Fruit fly (Drosophila melanogaster) whole organism, prepupa: ENCODE measurements around the gene CG32305.

ENCODE experiments used
- Blimp-1 ChIP-seq: fragments of 200-800 bp; sonication (Bioruptor generic); optimal IDR thresholded peaks from 3 replicates; lab custom pipeline; 2017; ENCODE audit warnings: missing biosample characterization, missing genetic modification characterization, mild to moderate bottlenecking, moderate library complexity, missing genetic modification reagents
- CG10631 ChIP-seq: fragments of 200-800 bp; sonication (Bioruptor generic); optimal IDR thresholded peaks from 2 replicates; lab custom pipeline; 2016; ENCODE audit warnings: missing biosample characterization, missing genetic modification characterization
- CG10669 ChIP-seq: fragments of 200-800 bp; sonication (Bioruptor generic); optimal IDR thresholded peaks from 3 replicates; lab custom pipeline; 2018; ENCODE audit warnings: missing biosample characterization, mild to moderate bottlenecking, missing genetic modification characterization, moderate library complexity
- CG11294 ChIP-seq: fragments of 200-800 bp; sonication (Bioruptor generic); IDR thresholded peaks from 2 replicates; pipeline ENCODE4 v1.3.6; 2022; ENCODE audit warnings: missing biosample characterization, missing genetic modification characterization
- CG11762 ChIP-seq: fragments of 200-800 bp; sonication (Bioruptor generic); optimal IDR thresholded peaks from 3 replicates; lab custom pipeline; 2016; ENCODE audit warnings: missing biosample characterization, missing genetic modification characterization; ENCODE audit not compliant: insufficient read depth
- CG11902 ChIP-seq: fragments of 200-800 bp; sonication (Bioruptor generic); optimal IDR thresholded peaks from 3 replicates; lab custom pipeline; 2016; ENCODE audit warnings: missing biosample characterization, missing genetic modification characterization
- CG1621 ChIP-seq: fragments of 200-800 bp; sonication (Bioruptor generic); optimal IDR thresholded peaks from 3 replicates; lab custom pipeline; 2018; ENCODE audit warnings: missing biosample characterization, mild to moderate bottlenecking, missing genetic modification characterization
- CG16779 ChIP-seq: fragments of 200-800 bp; sonication (Bioruptor generic); optimal IDR thresholded peaks from 3 replicates; lab custom pipeline; 2017; ENCODE audit warnings: missing biosample characterization, mild to moderate bottlenecking, missing genetic modification characterization
- CG3032 ChIP-seq: fragments of 200-800 bp; optimal IDR thresholded peaks from 2 replicates; lab custom pipeline; 2019; ENCODE audit warnings: missing biosample characterization, mild to moderate bottlenecking, missing genetic modification characterization, moderate library complexity
- CG32006 ChIP-seq: fragments of 200-800 bp; sonication (Bioruptor generic); optimal IDR thresholded peaks from 3 replicates; lab custom pipeline; 2017; ENCODE audit warnings: missing biosample characterization, mild to moderate bottlenecking, missing genetic modification characterization
- CG34406 ChIP-seq: fragments of 200-800 bp; sonication (Bioruptor generic); optimal IDR thresholded peaks from 3 replicates; lab custom pipeline; 2016; ENCODE audit warnings: missing biosample characterization, missing genetic modification characterization
- CG3919 ChIP-seq: fragments of 200-800 bp; sonication (Bioruptor generic); optimal IDR thresholded peaks from 3 replicates; lab custom pipeline; 2016; ENCODE audit warnings: missing biosample characterization, missing genetic modification characterization
- CG4318 ChIP-seq: fragments of 200-800 bp; sonication (Bioruptor generic); optimal IDR thresholded peaks from 3 replicates; lab custom pipeline; 2017; ENCODE audit warnings: missing biosample characterization, mild to moderate bottlenecking, missing genetic modification characterization
- CG6163 ChIP-seq: fragments of 200-800 bp; sonication (Bioruptor generic); IDR thresholded peaks from 3 replicates; pipeline ENCODE4 v1.3.6; 2022; ENCODE audit warnings: missing biosample characterization, missing genetic modification characterization
- CG6276 ChIP-seq: fragments of 200-800 bp; sonication (Bioruptor generic); optimal IDR thresholded peaks from 2 replicates; lab custom pipeline; 2017; ENCODE audit warnings: missing biosample characterization, mild to moderate bottlenecking, missing genetic modification characterization
- CG6808 ChIP-seq: fragments of 200-800 bp; sonication (Bioruptor generic); optimal IDR thresholded peaks from 3 replicates; lab custom pipeline; 2017; ENCODE audit warnings: missing biosample characterization, missing genetic modification characterization, mild to moderate bottlenecking, moderate library complexity, missing genetic modification reagents
- CG6854 ChIP-seq: fragments of 200-800 bp; sonication (Bioruptor generic); optimal IDR thresholded peaks from 2 replicates; lab custom pipeline; 2017; ENCODE audit warnings: missing biosample characterization, mild to moderate bottlenecking, missing genetic modification characterization
- CG8119 ChIP-seq: fragments of 200-800 bp; sonication (Bioruptor generic); IDR thresholded peaks from 3 replicates; pipeline ENCODE4 v1.3.6; 2022; ENCODE audit warnings: missing biosample characterization, missing genetic modification characterization
- CG8319 ChIP-seq: fragments of 200-800 bp; sonication (Bioruptor generic); optimal IDR thresholded peaks from 3 replicates; lab custom pipeline; 2016; ENCODE audit warnings: missing biosample characterization, missing genetic modification characterization
- CG8632 ChIP-seq: fragments of 200-800 bp; sonication (Bioruptor generic); optimal IDR thresholded peaks from 3 replicates; lab custom pipeline; 2016; ENCODE audit warnings: missing biosample characterization, missing genetic modification characterization
- CG9139 ChIP-seq: fragments of 200-800 bp; sonication (Bioruptor generic); optimal IDR thresholded peaks from 3 replicates; lab custom pipeline; 2017; ENCODE audit warnings: missing biosample characterization, mild to moderate bottlenecking, missing genetic modification characterization
- Eip75B ChIP-seq: fragments of 200-800 bp; sonication (Bioruptor generic); optimal IDR thresholded peaks from 3 replicates; lab custom pipeline; 2016; ENCODE audit warnings: missing biosample characterization, missing genetic modification characterization
- Eip78C ChIP-seq: fragments of 200-800 bp; sonication (Bioruptor generic); peaks from one replicate; lab custom pipeline; 2016; ENCODE audit warnings: missing biosample characterization, missing genetic modification characterization
- Eip93F ChIP-seq: fragments of 200-800 bp; sonication (Bioruptor generic); optimal IDR thresholded peaks from 2 replicates; lab custom pipeline; 2016; ENCODE audit warnings: missing biosample characterization, mild to moderate bottlenecking, missing genetic modification characterization
- Ets96B ChIP-seq: fragments of 200-800 bp; optimal IDR thresholded peaks from 2 replicates; lab custom pipeline; 2019; ENCODE audit warnings: missing biosample characterization, mild to moderate bottlenecking, missing genetic modification characterization, moderate library complexity
- Gug ChIP-seq: fragments of 200-800 bp; sonication (Bioruptor generic); IDR thresholded peaks from 2 replicates; pipeline ENCODE4 v1.3.6; 2022; ENCODE audit warnings: missing biosample characterization, missing genetic modification characterization
- Lpt ChIP-seq: fragments of 200-800 bp; sonication (Bioruptor generic); optimal IDR thresholded peaks from 3 replicates; lab custom pipeline; 2016; ENCODE audit warnings: missing biosample characterization, missing genetic modification characterization
- Met ChIP-seq: fragments of 200-800 bp; sonication (Bioruptor generic); optimal IDR thresholded peaks from 3 replicates; lab custom pipeline; 2016; ENCODE audit warnings: missing biosample characterization, missing genetic modification characterization
- Smox ChIP-seq: fragments of 200-800 bp; sonication (Bioruptor generic); optimal IDR thresholded peaks from 3 replicates; lab custom pipeline; 2016; ENCODE audit warnings: missing biosample characterization, missing genetic modification characterization
- Sox102F ChIP-seq: fragments of 200-800 bp; sonication (Bioruptor generic); optimal IDR thresholded peaks from 2 replicates; lab custom pipeline; 2016; ENCODE audit warnings: missing biosample characterization, mild to moderate bottlenecking, missing genetic modification characterization
- achi ChIP-seq: fragments of 200-800 bp; sonication (Bioruptor generic); optimal IDR thresholded peaks from 3 replicates; lab custom pipeline; 2016; ENCODE audit warnings: missing biosample characterization, missing genetic modification characterization
- acj6 ChIP-seq: fragments of 200-800 bp; sonication (Bioruptor generic); optimal IDR thresholded peaks from 3 replicates; lab custom pipeline; 2016; ENCODE audit warnings: missing biosample characterization, missing genetic modification characterization
- cyc ChIP-seq: fragments of 200-800 bp; sonication (Bioruptor generic); optimal IDR thresholded peaks from 3 replicates; lab custom pipeline; 2016; ENCODE audit warnings: missing biosample characterization, missing genetic modification characterization
- dac ChIP-seq: fragments of 200-800 bp; sonication (Bioruptor generic); optimal IDR thresholded peaks from 2 replicates; lab custom pipeline; 2017; ENCODE audit warnings: missing biosample characterization, mild to moderate bottlenecking, missing genetic modification characterization
- dsx ChIP-seq: fragments of 200-800 bp; optimal IDR thresholded peaks from 3 replicates; lab custom pipeline; 2019; ENCODE audit warnings: missing biosample characterization, mild to moderate bottlenecking, missing genetic modification characterization, moderate library complexity; ENCODE audit not compliant: poor library complexity, severe bottlenecking
- eg ChIP-seq: fragments of 200-800 bp; sonication (Bioruptor generic); IDR thresholded peaks from 3 replicates; pipeline ENCODE4 v1.3.6; 2022; ENCODE audit warnings: missing biosample characterization, missing genetic modification characterization
- esn ChIP-seq: fragments of 200-800 bp; sonication (Bioruptor generic); optimal IDR thresholded peaks from 2 replicates; lab custom pipeline; 2016; ENCODE audit warnings: missing biosample characterization, mild to moderate bottlenecking, missing genetic modification characterization, moderate library complexity
- fd59A ChIP-seq: fragments of 200-800 bp; sonication (Bioruptor generic); optimal IDR thresholded peaks from 2 replicates; lab custom pipeline; 2017; ENCODE audit warnings: missing biosample characterization, mild to moderate bottlenecking, missing genetic modification characterization, missing genetic modification reagents
- fd85E ChIP-seq: fragments of 200-800 bp; sonication (Bioruptor generic); optimal IDR thresholded peaks from 3 replicates; lab custom pipeline; 2016; ENCODE audit warnings: missing biosample characterization, missing genetic modification characterization
- fkh ChIP-seq: fragments of 200-800 bp; sonication (Bioruptor generic); optimal IDR thresholded peaks from 3 replicates; lab custom pipeline; 2017; ENCODE audit warnings: missing biosample characterization, mild to moderate bottlenecking, missing genetic modification characterization, moderate library complexity
- lz ChIP-seq: fragments of 200-800 bp; sonication (Bioruptor generic); optimal IDR thresholded peaks from 3 replicates; lab custom pipeline; 2016; ENCODE audit warnings: missing biosample characterization, missing genetic modification characterization
- net ChIP-seq: fragments of 200-800 bp; sonication (Bioruptor generic); optimal IDR thresholded peaks from 3 replicates; lab custom pipeline; 2016; ENCODE audit warnings: missing biosample characterization, missing genetic modification characterization
- salr ChIP-seq, 2 experiments: fragments of 200-800 bp; sonication (Bioruptor generic); optimal IDR thresholded peaks; 3 replicates each; lab custom pipeline; 2016 to 2018; ENCODE audit warnings: missing biosample characterization in 2 of 2, missing genetic modification characterization in 2 of 2, mild to moderate bottlenecking in 1 of 2
- spab ChIP-seq: fragments of 200-800 bp; sonication (Bioruptor generic); optimal IDR thresholded peaks from 2 replicates; lab custom pipeline; 2017; ENCODE audit warnings: missing biosample characterization, mild to moderate bottlenecking, missing genetic modification characterization, missing genetic modification reagents
- topi ChIP-seq: fragments of 200-800 bp; sonication (Bioruptor generic); optimal IDR thresholded peaks from 3 replicates; lab custom pipeline; 2016; ENCODE audit warnings: missing biosample characterization, missing genetic modification characterization
- vri ChIP-seq: fragments of 200-800 bp; sonication (Bioruptor generic); optimal IDR thresholded peaks from 3 replicates; lab custom pipeline; 2016; ENCODE audit warnings: missing biosample characterization, mild to moderate bottlenecking, missing genetic modification characterization

The CG32305 gene

DNA sequence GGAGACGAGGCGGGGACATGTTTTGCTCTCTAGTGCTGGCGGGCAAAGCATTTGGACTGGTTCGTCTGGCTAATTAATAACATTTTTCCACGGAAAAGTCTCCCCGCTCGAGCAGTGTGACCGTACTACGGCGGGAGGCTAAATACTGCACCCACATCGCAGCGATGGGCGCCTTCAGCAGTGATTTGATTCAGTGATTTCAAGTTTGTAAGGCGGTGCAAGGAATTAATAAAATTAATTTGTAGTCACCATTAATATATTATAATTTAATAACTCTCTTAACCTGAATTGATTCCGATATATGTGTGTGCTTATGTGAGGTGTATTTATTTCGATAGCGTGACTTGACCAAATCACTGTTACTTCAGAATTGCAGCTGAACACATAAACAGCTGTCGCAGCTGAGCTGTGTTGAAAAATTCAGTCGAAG lies 14.1 kb downstream of the CG32305 start, which contains the start of the genes oxt and CG13807 (continued):
- TF ChIP-seq spab (GFP tag; lab: Kevin White, UChicago) (peak; percentile 59), CG11902 (GFP tag; lab: Kevin White, UChicago) (peak; percentile 77), Ets96B (tag; lab: Kevin White, UChicago) (peak; percentile 78), CG10631 (GFP tag; lab: Kevin White, UChicago) (peak; percentile 88), fd85E (GFP tag; lab: Kevin White, UChicago) (no peak), Smox (GFP tag; lab: Kevin White, UChicago) (peak; percentile 83), CG8319 (GFP tag; lab: Kevin White, UChicago) (peak; percentile 80), CG4318 (GFP tag; lab: Kevin White, UChicago) (peak; percentile 82), CG9139 (peak; percentile 34), fkh (GFP tag; lab: Kevin White, UChicago) (peak; percentile 95), cyc (peak; percentile 84), CG8119 (peak; percentile 83), Lpt (GFP tag; lab: Kevin White, UChicago) (peak; percentile 70), Eip75B (GFP tag; lab: Kevin White, UChicago) (peak; percentile 75), CG16779 (tag; lab: Kevin White, UChicago) (peak; percentile 37), Sox102F (GFP tag; lab: Kevin White, UChicago) (peak; percentile 83), topi (GFP tag; lab: Kevin White, UChicago) (peak; percentile 83), lz (peak; percentile 87), CG6163 (GFP tag; lab: Robert Waterston, UW) (peak; percentile 94), Gug (GFP tag; lab: Robert Waterston, UW) (peak; percentile 86), CG6808 (GFP tag; lab: Kevin White, UChicago) (peak; percentile 74)

DNA sequence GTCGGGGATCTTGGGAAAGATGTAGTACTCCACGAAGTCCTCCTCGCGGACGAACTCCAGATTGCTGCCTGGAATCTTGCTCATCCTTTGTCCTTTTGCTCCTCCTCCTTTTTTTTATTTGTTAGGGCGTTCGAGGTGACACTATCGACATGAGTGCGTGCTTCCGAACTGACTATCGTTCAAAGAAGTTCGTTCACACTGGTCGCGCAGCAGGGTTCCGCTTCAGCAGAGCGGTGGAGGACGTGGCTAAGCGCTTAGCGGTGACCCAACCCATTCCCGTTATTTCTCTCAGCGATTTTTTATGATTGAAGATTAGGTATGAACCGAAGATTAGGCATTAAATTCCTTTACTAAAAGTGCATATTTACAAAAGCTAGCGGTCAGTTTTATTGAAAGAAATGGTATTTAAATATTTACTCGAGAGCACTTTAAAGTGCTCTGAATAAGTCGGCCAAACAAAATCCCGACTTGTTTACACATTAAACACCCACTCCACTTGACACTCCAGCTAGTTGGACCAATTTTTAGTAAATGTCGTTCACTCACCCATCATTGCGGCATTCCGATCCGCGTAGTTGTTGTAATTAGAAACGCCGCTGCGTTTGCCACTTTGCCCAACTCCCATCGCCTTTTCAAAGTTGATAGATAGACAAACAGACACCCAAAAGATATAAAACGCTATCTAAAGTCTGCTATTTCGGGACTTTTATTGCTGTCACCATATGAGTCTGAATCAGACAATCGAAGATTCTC lies 17.4 kb downstream of the CG32305 start, which contains the start of the genes ecd and CG13806:
ecd (minus strand) TSS at position 166 of the 753 bp plus-strand sequence.
CG13806 (plus strand) TSS at position 703 of the 753 bp plus-strand sequence.
- no peak for TF ChIP-seq topi (GFP tag; lab: Kevin White, UChicago)
- no peak for TF ChIP-seq CG9139
- peak; percentile 15 for TF ChIP-seq esn (GFP tag; lab: Kevin White, UChicago)
- no peak for TF ChIP-seq Smox (GFP tag; lab: Kevin White, UChicago)
- no peak for TF ChIP-seq salr (GFP tag; optimal IDR thresholded peaks at IDR 0.05; lab: Kevin White, UChicago)
- peak; percentile 36; the same call in 1 of the 3 replicates for TF ChIP-seq eg (GFP tag; lab: Robert Waterston, UW)
- no peak for TF ChIP-seq Blimp-1
- TF ChIP-seq CG32006 (GFP tag; lab: Kevin White, UChicago): no peak
- TF ChIP-seq dac (GFP tag; lab: Kevin White, UChicago): no peak
- TF ChIP-seq fd85E (GFP tag; lab: Kevin White, UChicago): no peak
- TF ChIP-seq CG3032 (tag; lab: Kevin White, UChicago): no peak
- TF ChIP-seq CG6276 (GFP tag; lab: Kevin White, UChicago): no peak
- no peak for TF ChIP-seq CG8319 (GFP tag; lab: Kevin White, UChicago)
- TF ChIP-seq fd59A (GFP tag; lab: Kevin White, UChicago): no peak
- no peak for TF ChIP-seq vri (GFP tag; lab: Kevin White, UChicago)
- peak; percentile 30 for TF ChIP-seq lz
- no peak for TF ChIP-seq CG34406 (GFP tag; lab: Kevin White, UChicago)
- TF ChIP-seq dsx: no peak
- no peak for TF ChIP-seq net (GFP tag; lab: Kevin White, UChicago)
- TF ChIP-seq CG11902 (GFP tag; lab: Kevin White, UChicago): no peak
- no peak for TF ChIP-seq spab (GFP tag; lab: Kevin White, UChicago)
- no peak for TF ChIP-seq CG10669 (GFP tag; lab: Kevin White, UChicago)
- no peak for TF ChIP-seq CG10631 (GFP tag; lab: Kevin White, UChicago)
- no peak for TF ChIP-seq Eip93F (GFP tag; lab: Kevin White, UChicago)
- peak; percentile 67 for TF ChIP-seq fkh (GFP tag; lab: Kevin White, UChicago)
- no peak for TF ChIP-seq Met (GFP tag; lab: Kevin White, UChicago)
- TF ChIP-seq achi (GFP tag; lab: Kevin White, UChicago): no peak
- no peak for TF ChIP-seq CG1621 (tag; lab: Kevin White, UChicago)
- TF ChIP-seq CG11762: no peak
- no peak for TF ChIP-seq Eip78C (GFP tag; lab: Kevin White, UChicago)
- no peak for TF ChIP-seq Ets96B (tag; lab: Kevin White, UChicago)
- TF ChIP-seq acj6 (GFP tag; lab: Kevin White, UChicago): no peak
- TF ChIP-seq CG6808 (GFP tag; lab: Kevin White, UChicago): no peak
- no peak for TF ChIP-seq CG6854
- TF ChIP-seq CG6163 (GFP tag; lab: Robert Waterston, UW): no peak
- TF ChIP-seq CG3919 (GFP tag; lab: Kevin White, UChicago): no peak
- TF ChIP-seq CG11294 (GFP tag; lab: Robert Waterston, UW): no peak; the same call in 1 of the 2 replicates
- no peak for TF ChIP-seq CG8632 (GFP tag; lab: Kevin White, UChicago)
